Worm (Caenorhabditis elegans): ENCODE results near the gene F12F6.7.

Gene F12F6.7

ce11 chrIV:11572524-11572923, 10.9 kb upstream of the F12F6.7 start:
- TF ChIP-seq madf-2 (tag; optimal IDR thresholded peaks at IDR 0.05) = no peak
- no peak for TF ChIP-seq unc-86 (tag; optimal IDR thresholded peaks at IDR 0.05)
- peak; percentile 11 for TF ChIP-seq ceh-18 (tag; optimal IDR thresholded peaks at IDR 0.05)
- TF ChIP-seq lim-6 (tag; optimal IDR thresholded peaks at IDR 0.05) = no peak
- TF ChIP-seq ama-1 (optimal IDR thresholded peaks at IDR 0.05) = no peak

- TF ChIP-seq unc-55 (GFP tag; optimal IDR thresholded peaks at IDR 0.05) (peak; percentile 53), C08G9.2 (tag; optimal IDR thresholded peaks at IDR 0.05) (no peak), F13H6.1 (tag; optimal IDR thresholded peaks at IDR 0.05) (no peak), pqm-1 (tag; optimal IDR thresholded peaks at IDR 0.05) (no peak), nfya-1 (tag; optimal IDR thresholded peaks at IDR 0.05) (peak; percentile 11), hlh-15 (tag; optimal IDR thresholded peaks at IDR 0.05) (no peak), ttx-3 (tag; optimal IDR thresholded peaks at IDR 0.05) (no peak), rnt-1 (tag; optimal IDR thresholded peaks at IDR 0.05) (peak; percentile 6), ceh-18 (tag; optimal IDR thresholded peaks at IDR 0.05) (peak; percentile 14)
Observed at ce11 chrIV:11571374-11571839, 9.8 kb upstream of the F12F6.7 start.

ce11 chrIV:11570200-11570599, 8.6 kb upstream of the F12F6.7 start, which contains the start of gene srgp-1:
Gene srgp-1, plus strand, starts transcription at chrIV:11570500.
- no peak for TF ChIP-seq fkh-6 (tag; optimal IDR thresholded peaks at IDR 0.05)
- no peak for TF ChIP-seq syd-9 (tag; optimal IDR thresholded peaks at IDR 0.05)
- no peak for TF ChIP-seq ceh-34 (tag; optimal IDR thresholded peaks at IDR 0.05)
- TF ChIP-seq F13H6.1 (tag; optimal IDR thresholded peaks at IDR 0.05) = no peak
- TF ChIP-seq C08G9.2 (tag; optimal IDR thresholded peaks at IDR 0.05) = no peak
- no peak for TF ChIP-seq pqm-1 (tag; optimal IDR thresholded peaks at IDR 0.05)
- no peak for TF ChIP-seq elt-4 (tag; optimal IDR thresholded peaks at IDR 0.05)
- no peak for TF ChIP-seq unc-3 (GFP tag; conservative IDR thresholded peaks at IDR 0.05)
- TF ChIP-seq unc-3 (tag; optimal IDR thresholded peaks at IDR 0.05) = no peak
- no peak for TF ChIP-seq ttx-3 (tag; optimal IDR thresholded peaks at IDR 0.05)

ce11 chrIV:11569795-11570194, 8.2 kb upstream of the F12F6.7 start:
- TF ChIP-seq pax-1 (tag; optimal IDR thresholded peaks at IDR 0.05) = no peak
- no peak for TF ChIP-seq unc-55 (GFP tag; optimal IDR thresholded peaks at IDR 0.05)
- no peak for TF ChIP-seq ets-4 (tag; optimal IDR thresholded peaks at IDR 0.05)
- no peak for TF ChIP-seq hlh-15 (tag; optimal IDR thresholded peaks at IDR 0.05)
- no peak for TF ChIP-seq ceh-9 (tag; optimal IDR thresholded peaks at IDR 0.05)
- no peak for TF ChIP-seq pha-2 (tag; optimal IDR thresholded peaks at IDR 0.05)
- no peak for TF ChIP-seq C38D4.7 (GFP tag; optimal IDR thresholded peaks at IDR 0.05)
- no peak for TF ChIP-seq Y22D7AL.16 (tag; optimal IDR thresholded peaks at IDR 0.05)
- no peak for TF ChIP-seq pat-9 (tag; optimal IDR thresholded peaks at IDR 0.05)
- TF ChIP-seq odd-2 (tag; optimal IDR thresholded peaks at IDR 0.05) = no peak

ce11 chrIV:11568249-11568940, 6.8 kb upstream of the F12F6.7 start:
- TF ChIP-seq ceh-34 (tag; optimal IDR thresholded peaks at IDR 0.05) (peak; percentile 30), nhr-232 (tag; optimal IDR thresholded peaks at IDR 0.05) (no peak), T23F11.4 (GFP tag; optimal IDR thresholded peaks at IDR 0.05) (no peak), ceh-6 (GFP tag; optimal IDR thresholded peaks at IDR 0.05) (no peak), pax-1 (tag; optimal IDR thresholded peaks at IDR 0.05) (no peak), sdc-2 (tag; optimal IDR thresholded peaks at IDR 0.05) (peak; percentile 33), madf-2 (tag; optimal IDR thresholded peaks at IDR 0.05) (no peak)

- peak; percentile 3 for TF ChIP-seq unc-42 (tag; optimal IDR thresholded peaks at IDR 0.05)
- TF ChIP-seq tbx-2 (tag; optimal IDR thresholded peaks at IDR 0.05) = peak; percentile 75
- TF ChIP-seq nhr-232 (tag; optimal IDR thresholded peaks at IDR 0.05) = no peak
- TF ChIP-seq lim-6 (tag; optimal IDR thresholded peaks at IDR 0.05) = no peak
- no peak for TF ChIP-seq elt-4 (tag; optimal IDR thresholded peaks at IDR 0.05)
- peak; percentile 94 for TF ChIP-seq nfya-1 (tag; optimal IDR thresholded peaks at IDR 0.05)
- TF ChIP-seq rnt-1 (tag; optimal IDR thresholded peaks at IDR 0.05) = peak; percentile 7
- peak; percentile 42 for TF ChIP-seq ceh-31 (tag; optimal IDR thresholded peaks at IDR 0.05)
- TF ChIP-seq ref-2 (tag; optimal IDR thresholded peaks at IDR 0.05) = no peak
- peak; percentile 8 for TF ChIP-seq dve-1 (tag; optimal IDR thresholded peaks at IDR 0.05)
- TF ChIP-seq hlh-8 (tag; optimal IDR thresholded peaks at IDR 0.05) = no peak
- peak; percentile 51 for TF ChIP-seq pat-9 (tag; optimal IDR thresholded peaks at IDR 0.05)
- TF ChIP-seq ets-4 (tag; optimal IDR thresholded peaks at IDR 0.05) = peak; percentile 17
- peak; percentile 18 for TF ChIP-seq ceh-18 (tag; optimal IDR thresholded peaks at IDR 0.05)
- TF ChIP-seq che-1 (tag; optimal IDR thresholded peaks at IDR 0.05) = no peak
- no peak for TF ChIP-seq K02D7.2 (tag; optimal IDR thresholded peaks at IDR 0.05)
- peak; percentile 59 for TF ChIP-seq K09A11.1 (tag; optimal IDR thresholded peaks at IDR 0.05; ENCODE audit: insufficient read depth)
- TF ChIP-seq pax-1 (tag; optimal IDR thresholded peaks at IDR 0.05) = peak; percentile 13
Observed at ce11 chrIV:11566146-11566545, 4.5 kb upstream of the F12F6.7 start, which contains the start of gene sec-24.1. Gene sec-24.1, minus strand, starts transcription at chrIV:11566194.
